Worm (Caenorhabditis elegans): ENCODE data around the gene T04C12.33.

T04C12.33 gene

ce11 chrV:11076403-11076802, 24.4 kb downstream of the T04C12.33 start (continued):
- TF ChIP-seq lsy-27 (tag; optimal IDR thresholded peaks at IDR 0.05; ENCODE audit: borderline replicate concordance, insufficient read depth), result no peak
- no peak for TF ChIP-seq fkh-3 (tag; optimal IDR thresholded peaks at IDR 0.05)
- TF ChIP-seq hmg-20 (GFP tag; IDR thresholded peaks at IDR 0.05), result peak; percentile 60; the same call in 1 of the 2 replicates
- TF ChIP-seq nhr-120 (GFP tag; IDR thresholded peaks at IDR 0.05), result 0 out of 2 replicates have a peak, but pooled peaks have one; percentile 32
- TF ChIP-seq ztf-25 (GFP tag; IDR thresholded peaks at IDR 0.05), result no peak
- TF ChIP-seq ztf-18 (tag; optimal IDR thresholded peaks at IDR 0.05), result no peak
- TF ChIP-seq B0261.1 (tag; optimal IDR thresholded peaks at IDR 0.05), result no peak
- peak; percentile 73; the same call in 1 of the 2 replicates for TF ChIP-seq lin-26 (GFP tag; IDR thresholded peaks at IDR 0.05)
- peak; percentile 34; the same call in 1 of the 2 replicates for TF ChIP-seq hmg-1.2 (GFP tag; IDR thresholded peaks at IDR 0.05)
- no peak for TF ChIP-seq F22D6.2 (tag; optimal IDR thresholded peaks at IDR 0.05)
- TF ChIP-seq rcor-1 (GFP tag; IDR thresholded peaks at IDR 0.05), result peak; percentile 75; the same call in 1 of the 2 replicates
- TF ChIP-seq ceh-27 (GFP tag; optimal IDR thresholded peaks at IDR 0.05), result peak; percentile 68
- TF ChIP-seq K12H6.12 (tag; optimal IDR thresholded peaks at IDR 0.05), result no peak
- no peak for TF ChIP-seq mes-4 (tag; optimal IDR thresholded peaks at IDR 0.05)
- TF ChIP-seq F57C9.4 (tag; optimal IDR thresholded peaks at IDR 0.05), result no peak
- TF ChIP-seq bed-2 (GFP tag; IDR thresholded peaks at IDR 0.05), result 0 out of 2 replicates have a peak, but pooled peaks have one; percentile 48
- TF ChIP-seq cebp-1 (GFP tag; IDR thresholded peaks at IDR 0.05), result no peak
- TF ChIP-seq cebp-1 (tag; optimal IDR thresholded peaks at IDR 0.05), result peak; percentile 40
- peak; percentile 95 for TF ChIP-seq ekl-4 (GFP tag; IDR thresholded peaks at IDR 0.05)
- peak; percentile 92 for TF ChIP-seq cebp-2 (GFP tag; IDR thresholded peaks at IDR 0.05)
- TF ChIP-seq hsf-1 (GFP tag; IDR thresholded peaks at IDR 0.05), result peak; percentile 86
- no peak for TF ChIP-seq aptf-2 (GFP tag; conservative IDR thresholded peaks at IDR 0.05)
- peak in 1 of 3 experiments; percentile 81 for TF ChIP-seq lin-35 (GFP tag; optimal IDR thresholded peaks at IDR 0.05)
- peak; percentile 24 for TF ChIP-seq F33H1.4 (GFP tag; IDR thresholded peaks at IDR 0.05)
- no peak for TF ChIP-seq efl-1 (GFP tag; optimal IDR thresholded peaks at IDR 0.05)
- TF ChIP-seq B0336.3 (GFP tag; IDR thresholded peaks at IDR 0.05), result peak; percentile 93
- no peak for TF ChIP-seq zfh-2 (GFP tag; conservative IDR thresholded peaks at IDR 0.05)
- peak; percentile 9 for TF ChIP-seq xnd-1 (tag; optimal IDR thresholded peaks at IDR 0.05)
- peak; percentile 67 for TF ChIP-seq die-1 (tag; optimal IDR thresholded peaks at IDR 0.05)
- peak; percentile 55 for TF ChIP-seq mcd-1 (GFP tag; IDR thresholded peaks at IDR 0.05)
- TF ChIP-seq F49E8.2 (tag; optimal IDR thresholded peaks at IDR 0.05; ENCODE audit: insufficient read depth), result peak; percentile 96

ce11 chrV:11078104-11078724, 26.2 kb downstream of the T04C12.33 start, which contains the start of gene act-2:
TSS of gene act-2 (minus strand) at chrV:11078154.
- TF ChIP-seq T26A5.8 (tag; optimal IDR thresholded peaks at IDR 0.05) (no peak), F23B12.7 (tag; optimal IDR thresholded peaks at IDR 0.05; ENCODE audit: insufficient read depth) (peak; percentile 22), somi-1 (GFP tag; optimal IDR thresholded peaks at IDR 0.05) (no peak), hlh-12 (tag; optimal IDR thresholded peaks at IDR 0.05) (no peak), him-1 (tag; optimal IDR thresholded peaks at IDR 0.05) (no peak), hlh-26 (GFP tag; conservative IDR thresholded peaks at IDR 0.05) (no peak), ceh-27 (GFP tag; optimal IDR thresholded peaks at IDR 0.05) (peak; percentile 67), fkh-3 (tag; optimal IDR thresholded peaks at IDR 0.05) (no peak), F10E7.11 (tag; optimal IDR thresholded peaks at IDR 0.05) (no peak), ceh-40 (GFP tag; IDR thresholded peaks at IDR 0.05) (no peak), lin-54 (GFP tag; optimal IDR thresholded peaks at IDR 0.05) (peak; percentile 93), lag-1 (GFP tag; IDR thresholded peaks at IDR 0.05) (no peak), F52B5.7 (tag; optimal IDR thresholded peaks at IDR 0.05) (no peak), Y95B8A.8 (GFP tag; IDR thresholded peaks at IDR 0.05) (peak; percentile 74), B0261.1 (tag; optimal IDR thresholded peaks at IDR 0.05) (no peak), die-1 (tag; optimal IDR thresholded peaks at IDR 0.05) (no peak), F33H1.4 (GFP tag; IDR thresholded peaks at IDR 0.05) (peak; percentile 69), rec-8 (tag; optimal IDR thresholded peaks at IDR 0.05) (no peak), lin-26 (GFP tag; IDR thresholded peaks at IDR 0.05) (no peak), lin-35 (GFP tag; optimal IDR thresholded peaks at IDR 0.05) (peak; percentile 54 to 72 (median 65)), ztf-22 (GFP tag; optimal IDR thresholded peaks at IDR 0.05) (no peak), snpc-1.3 (tag; optimal IDR thresholded peaks at IDR 0.05; ENCODE audit: insufficient read depth) (peak; percentile 76), hmg-1.2 (GFP tag; IDR thresholded peaks at IDR 0.05) (peak; percentile 40; the same call in 1 of the 2 replicates), F49E8.2 (tag; optimal IDR thresholded peaks at IDR 0.05; ENCODE audit: insufficient read depth) (peak; percentile 82), ztf-18 (tag; optimal IDR thresholded peaks at IDR 0.05) (no peak)
